Worm (Caenorhabditis elegans) whole organism, L3 larva: ENCODE measurements around the gene anmt-3.

Source experiments
- ZK546.5 ChIP-seq: sonication (generic microtip); optimal IDR thresholded peaks from 2 replicates; lab custom pipeline; 2017; ENCODE audit warnings: missing biosample characterization, missing genetic modification characterization
- ama-1 ChIP-seq: fragments of 150-350 bp; optimal IDR thresholded peaks from 2 replicates; lab custom pipeline; 2018
- ceh-82 ChIP-seq: fragments of 150-350 bp; optimal IDR thresholded peaks from 2 replicates; lab custom pipeline; 2014; ENCODE audit warnings: missing biosample characterization, missing genetic modification characterization
- egl-27 ChIP-seq: sonication (generic microtip); optimal IDR thresholded peaks from 4 replicates; lab custom pipeline; 2017; ENCODE audit warnings: missing biosample characterization, missing genetic modification reagents, missing genetic modification characterization
- elt-1 ChIP-seq: fragments of 150-350 bp; optimal IDR thresholded peaks from 2 replicates; lab custom pipeline; 2014; ENCODE audit warnings: missing biosample characterization, missing genetic modification characterization
- nfya-1 ChIP-seq: sonication (generic microtip); optimal IDR thresholded peaks from 2 replicates; lab custom pipeline; 2017; ENCODE audit warnings: missing genetic modification characterization, mild to moderate bottlenecking, missing compliant biosample characterization, antibody characterized with exemption, moderate library complexity; ENCODE audit not compliant: insufficient read depth
- nhr-12 ChIP-seq: fragments of 150-350 bp; optimal IDR thresholded peaks from 2 replicates; lab custom pipeline; 2014; ENCODE audit warnings: missing biosample characterization, missing genetic modification characterization
- nhr-23 ChIP-seq: fragments of 150-350 bp; optimal IDR thresholded peaks from 2 replicates; lab custom pipeline; 2014; ENCODE audit warnings: missing biosample characterization, missing genetic modification reagents, missing genetic modification characterization
- nhr-237 ChIP-seq: fragments of 150-350 bp; optimal IDR thresholded peaks from 2 replicates; lab custom pipeline; 2014; ENCODE audit warnings: missing biosample characterization, missing genetic modification characterization
- nhr-76 ChIP-seq: fragments of 150-350 bp; sonication (generic microtip); optimal IDR thresholded peaks from 5 replicates; lab custom pipeline; 2014; ENCODE audit warnings: missing biosample characterization, missing genetic modification characterization
- nhr-77 ChIP-seq: fragments of 150-350 bp; optimal IDR thresholded peaks from 2 replicates; lab custom pipeline; 2014; ENCODE audit warnings: missing biosample characterization, missing genetic modification characterization
- pqm-1 ChIP-seq: fragments of 150-350 bp; optimal IDR thresholded peaks from 2 replicates; lab custom pipeline; 2017; ENCODE audit warnings: missing biosample characterization, missing genetic modification characterization, inconsistent platforms
- snpc-4 ChIP-seq: fragments of 150-350 bp; optimal IDR thresholded peaks from 2 replicates; lab custom pipeline; 2014; ENCODE audit warnings: missing biosample characterization, missing genetic modification characterization
- ztf-11 ChIP-seq: fragments of 150-350 bp; optimal IDR thresholded peaks from 2 replicates; lab custom pipeline; 2014; ENCODE audit warnings: missing biosample characterization, missing genetic modification characterization

ce11 chrV:9970119-9970518, 12.0 kb upstream of the anmt-3 start:
- TF ChIP-seq pqm-1 (tag; lab: Kevin White, UChicago) (no peak), nhr-76 (no peak), ZK546.5 (tag; lab: Kevin White, UChicago) (no peak), ceh-82 (tag; lab: Kevin White, UChicago) (peak; percentile 23), snpc-4 (tag; lab: Kevin White, UChicago) (peak; percentile 22), elt-1 (tag; lab: Kevin White, UChicago) (no peak), nhr-77 (peak; percentile 38), nhr-237 (no peak), egl-27 (tag; lab: Kevin White, UChicago) (no peak), ztf-11 (tag; lab: Kevin White, UChicago) (no peak), nhr-12 (tag; lab: Kevin White, UChicago) (no peak), ama-1 (peak; percentile 53), nhr-23 (tag; lab: Kevin White, UChicago) (no peak), nfya-1 (peak; percentile 70)
